Fruit fly (Drosophila melanogaster) whole organism: ENCODE results near the gene CG15046.

ENCODE experiments used
- CG8478 ChIP-seq: fragments of >200 bp; optimal IDR thresholded peaks from 2 replicates; lab custom pipeline; 2018; ENCODE audit warnings: inconsistent platforms
- Dll ChIP-seq: fragments of >200 bp; optimal IDR thresholded peaks from 2 replicates; lab custom pipeline; 2017
- psq ChIP-seq: fragments of >200 bp; optimal IDR thresholded peaks from 2 replicates; lab custom pipeline; 2017
- usp ChIP-seq: fragments of >200 bp; optimal IDR thresholded peaks from 2 replicates; lab custom pipeline; 2017; ENCODE audit warnings: missing biosample characterization, missing genetic modification characterization, mixed read lengths

DNA sequence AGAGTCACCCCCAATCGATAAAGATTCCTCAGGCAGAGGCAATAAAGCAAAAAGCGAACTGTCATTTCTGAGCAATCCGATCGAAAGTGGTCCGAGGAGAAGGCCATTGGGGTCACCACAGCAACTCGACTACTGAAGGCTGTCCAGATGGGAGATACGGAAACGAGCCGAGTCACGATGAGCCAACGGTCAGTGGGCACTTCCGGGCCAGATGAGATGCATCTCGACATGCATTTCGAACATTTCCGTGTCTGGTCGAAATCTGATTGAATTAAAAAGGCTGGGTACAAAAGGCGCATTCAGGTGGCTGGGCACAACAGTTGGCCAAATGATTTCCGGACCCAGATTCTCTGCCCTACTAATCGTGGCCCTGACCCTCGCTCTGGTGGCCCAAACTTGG lies 50.9 kb downstream of the CG15046 start, which contains the start of gene CG32551:
- no peak for TF ChIP-seq CG8478 (lab: Kevin White, UChicago)
- no peak for TF ChIP-seq psq (lab: Kevin White, UChicago)
- TF ChIP-seq usp: no peak
- no peak for TF ChIP-seq Dll (lab: Kevin White, UChicago)
